Worm (Caenorhabditis elegans): Measurements from ENCODE around the gene tnt-2.

DNA sequence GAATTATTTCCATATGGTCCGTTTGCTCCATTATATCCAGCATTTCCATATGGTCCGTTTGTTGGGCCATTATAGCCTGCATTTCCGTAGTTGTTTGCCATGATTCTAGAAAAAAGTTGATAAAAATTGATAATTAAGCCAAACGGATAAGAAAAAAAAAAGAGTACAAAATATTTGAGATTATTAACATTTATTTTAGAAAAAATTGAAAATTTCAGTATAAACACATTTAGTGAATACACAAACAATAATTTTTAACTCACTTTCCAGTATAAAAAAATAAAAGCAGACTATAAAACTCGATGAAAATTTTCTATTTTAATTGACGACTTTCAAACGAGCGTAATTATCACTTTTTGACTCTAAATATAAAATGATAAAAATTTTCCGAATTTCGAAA, 2.7 kb downstream of the tnt-2 start, which contains the start of gene F53A9.9:
- no peak for TF ChIP-seq klf-2 (GFP tag; conservative IDR thresholded peaks at IDR 0.05)
- no peak for TF ChIP-seq flt-1 (GFP tag; IDR thresholded peaks at IDR 0.05)
- no peak for TF ChIP-seq ztf-29 (GFP tag; IDR thresholded peaks at IDR 0.05)
- no peak for TF ChIP-seq T22C8.4 (GFP tag; IDR thresholded peaks at IDR 0.05)
- TF ChIP-seq tab-1 (GFP tag; IDR thresholded peaks at IDR 0.05): no peak
- TF ChIP-seq ztf-23 (GFP tag; IDR thresholded peaks at IDR 0.05): no peak

Measured in whole organism, midembryonic.